Fruit fly (Drosophila melanogaster): Measurements from ENCODE around the gene crol.
A peak's percentile ranks its signal among the peaks of the same experiment; 100 is the strongest.

dm6 chr2L:11806701-11807674 lies 2.2 kb downstream of the crol start:
- TF ChIP-seq usp (GFP tag; optimal IDR thresholded peaks at IDR 0.05) = no peak
- TF ChIP-seq CG8478 (optimal IDR thresholded peaks at IDR 0.05) = no peak
- TF ChIP-seq Dll (optimal IDR thresholded peaks at IDR 0.05) = peak; percentile 92
- TF ChIP-seq psq (optimal IDR thresholded peaks at IDR 0.05) = peak; percentile 81
